Fruit fly (Drosophila melanogaster) whole organism, embryonic: ENCODE results near the gene Patr-1.

Experiments used
- CG10979 ChIP-seq: fragments of 200-800 bp; sonication (Bioruptor generic); optimal IDR thresholded peaks from 2 replicates; lab custom pipeline; 2018; ENCODE audit warnings: missing biosample characterization, mild to moderate bottlenecking, missing genetic modification characterization, moderate library complexity
- CG13296 ChIP-seq: fragments of 200-800 bp; sonication (Bioruptor generic); optimal IDR thresholded peaks from 3 replicates; lab custom pipeline; 2018; ENCODE audit warnings: missing biosample characterization, mild to moderate bottlenecking, missing genetic modification characterization
- CG7357 ChIP-seq: fragments of 200-800 bp; sonication (Bioruptor generic); IDR thresholded peaks from 3 replicates; pipeline ENCODE4 v1.3.6; 2022; ENCODE audit warnings: missing biosample characterization, missing genetic modification characterization
- CG7786 ChIP-seq: fragments of 200-800 bp; sonication (Bioruptor generic); optimal IDR thresholded peaks from 2 replicates; lab custom pipeline; 2016; ENCODE audit warnings: missing biosample characterization, missing genetic modification characterization
- Chrac-16 ChIP-seq: fragments of 200-800 bp; sonication (Bioruptor generic); optimal IDR thresholded peaks from 3 replicates; lab custom pipeline; 2016; ENCODE audit warnings: missing biosample characterization, missing genetic modification characterization
- Fer2 ChIP-seq: fragments of 200-800 bp; sonication (Bioruptor generic); optimal IDR thresholded peaks from 2 replicates; lab custom pipeline; 2018; ENCODE audit warnings: missing biosample characterization, mild to moderate bottlenecking, missing genetic modification characterization, moderate library complexity
- Stat92E ChIP-seq, 3 experiments: fragments of >200 bp in 2 of 3; fragments of 200-800 bp in 1 of 3; sonication (Bioruptor generic) in 1 of 3; optimal IDR thresholded peaks; 2 replicates each; lab custom pipeline; 2017 to 2019; ENCODE audit warnings: missing biosample characterization in 3 of 3, missing genetic modification characterization in 3 of 3, mild to moderate bottlenecking in 1 of 3, moderate library complexity in 1 of 3
- ab ChIP-seq: fragments of 200-800 bp; sonication (Bioruptor generic); optimal IDR thresholded peaks from 2 replicates; lab custom pipeline; 2016; ENCODE audit warnings: missing biosample characterization, missing genetic modification characterization
- kay ChIP-seq: fragments of 200-800 bp; sonication (Bioruptor generic); optimal IDR thresholded peaks from 2 replicates; lab custom pipeline; 2016; ENCODE audit warnings: missing biosample characterization, missing genetic modification characterization

- TF ChIP-seq Stat92E (GFP tag; optimal IDR thresholded peaks at IDR 0.05; lab: Kevin White, UChicago) (no peak), CG7357 (GFP tag; lab: Robert Waterston, UW) (no peak), Chrac-16 (GFP tag; lab: Kevin White, UChicago) (no peak), ab (GFP tag; lab: Kevin White, UChicago) (no peak), CG10979 (no peak), Fer2 (tag; lab: Kevin White, UChicago) (no peak), kay (GFP tag; lab: Kevin White, UChicago) (no peak), CG13296 (GFP tag; lab: Kevin White, UChicago) (no peak), CG7786 (no peak)
Measured at dm6 chr3R:17016193-17016592, 27.2 kb upstream of the Patr-1 start.
